Worm (Caenorhabditis elegans): Measurements from ENCODE around the gene F53B1.3.

The F53B1.3 gene

ce11 chrX:2079536-2079935 lies 25.9 kb upstream of the F53B1.3 start, which contains the start of gene F49H12.4:
TSS of gene F49H12.4 (plus strand) at chrX:2079836.
- TF ChIP-seq snpc-3.4 (tag; optimal IDR thresholded peaks at IDR 0.05) (no peak), rec-8 (tag; optimal IDR thresholded peaks at IDR 0.05) (no peak), snpc-4 (GFP tag; optimal IDR thresholded peaks at IDR 0.05) (no peak), snpc-4 (tag; optimal IDR thresholded peaks at IDR 0.05) (no peak), F33H1.4 (GFP tag; IDR thresholded peaks at IDR 0.05) (no peak), nhr-80 (tag; optimal IDR thresholded peaks at IDR 0.05) (no peak), egrh-3 (GFP tag; IDR thresholded peaks at IDR 0.05) (no peak), ceh-27 (GFP tag; optimal IDR thresholded peaks at IDR 0.05) (no peak), ets-4 (GFP tag; optimal IDR thresholded peaks at IDR 0.05) (no peak), pha-4 (tag; optimal IDR thresholded peaks at IDR 0.05) (no peak), B0261.1 (tag; optimal IDR thresholded peaks at IDR 0.05) (no peak), him-1 (tag; optimal IDR thresholded peaks at IDR 0.05) (no peak), hrde-1 (tag; optimal IDR thresholded peaks at IDR 0.05; ENCODE audit: borderline replicate concordance) (no peak), K12H6.12 (tag; optimal IDR thresholded peaks at IDR 0.05) (no peak), ama-1 (optimal IDR thresholded peaks at IDR 0.05) (no peak), ama-1 (GFP tag; optimal IDR thresholded peaks at IDR 0.05) (no peak), ztf-6 (GFP tag; IDR thresholded peaks at IDR 0.05) (no peak), nhr-179 (tag; optimal IDR thresholded peaks at IDR 0.05) (no peak)

- no peak for TF ChIP-seq mxl-1 (tag; optimal IDR thresholded peaks at IDR 0.05)
- TF ChIP-seq athp-1 (tag; optimal IDR thresholded peaks at IDR 0.05) = no peak
Measured at ce11 chrX:2084019-2084418, 21.4 kb upstream of the F53B1.3 start, which contains the start of gene F49H12.3. TSS of gene F49H12.3 (plus strand) at chrX:2084375.

- TF ChIP-seq nfya-2 (GFP tag; IDR thresholded peaks at IDR 0.05) (no peak), F49E8.2 (tag; optimal IDR thresholded peaks at IDR 0.05; ENCODE audit: insufficient read depth) (no peak), K11D2.4 (GFP tag; IDR thresholded peaks at IDR 0.05) (no peak), ztf-28 (GFP tag; IDR thresholded peaks at IDR 0.05) (no peak), dpl-1 (GFP tag; optimal IDR thresholded peaks at IDR 0.05) (no peak), mes-4 (tag; optimal IDR thresholded peaks at IDR 0.05) (no peak), F57A8.1 (GFP tag; optimal IDR thresholded peaks at IDR 0.05) (no peak), bed-1 (GFP tag; IDR thresholded peaks at IDR 0.05) (no peak), akir-1 (GFP tag; optimal IDR thresholded peaks at IDR 0.05) (no peak), K12H6.12 (tag; optimal IDR thresholded peaks at IDR 0.05) (no peak), aptf-2 (GFP tag; conservative IDR thresholded peaks at IDR 0.05) (no peak), nhr-27 (tag; optimal IDR thresholded peaks at IDR 0.05) (no peak), ztf-18 (tag; optimal IDR thresholded peaks at IDR 0.05) (no peak)
Measured at ce11 chrX:2084988-2085387, 20.4 kb upstream of the F53B1.3 start, which contains the start of gene F49H12.2. TSS of gene F49H12.2 (plus strand) at chrX:2085288.

DNA sequence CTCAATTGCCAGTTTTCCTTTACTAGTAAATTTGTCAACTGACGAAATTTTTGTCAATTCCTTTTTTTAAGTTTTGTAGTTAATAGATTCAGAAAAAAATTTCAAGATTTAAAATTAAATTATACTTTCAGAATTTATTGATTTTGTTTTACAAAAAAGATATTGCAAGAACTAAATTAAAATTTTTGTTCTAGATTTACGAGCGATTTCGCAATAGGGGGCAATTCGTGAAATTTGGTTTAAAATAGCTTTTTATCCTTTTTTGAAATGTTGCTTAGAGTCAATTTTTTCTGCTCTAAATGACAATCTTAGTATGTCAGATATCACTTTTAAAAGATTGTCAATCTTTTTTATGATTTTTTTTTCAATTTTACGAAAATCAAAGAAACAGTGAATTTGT lies 19.9 kb upstream of the F53B1.3 start:
- TF ChIP-seq sdz-38 (tag; optimal IDR thresholded peaks at IDR 0.05) (no peak), cebp-1 (GFP tag; IDR thresholded peaks at IDR 0.05) (peak; percentile 63; the same call in 1 of the 2 replicates), cebp-1 (tag; optimal IDR thresholded peaks at IDR 0.05) (peak; percentile 95)

All from whole organism, young adult.